Worm (Caenorhabditis elegans) whole organism, L4 larva: ENCODE measurements around the gene srg-55.

Source experiments
- nhr-25 ChIP-seq: sonication (generic microtip); optimal IDR thresholded peaks from 2 replicates; lab custom pipeline; 2017; ENCODE audit warnings: missing genetic modification characterization, mild to moderate bottlenecking, missing compliant biosample characterization, antibody characterized with exemption, moderate library complexity, borderline replicate concordance; ENCODE audit not compliant: insufficient read depth
- nhr-28 ChIP-seq: fragments of 150-350 bp; optimal IDR thresholded peaks from 2 replicates; lab custom pipeline; 2014; ENCODE audit warnings: missing biosample characterization, missing genetic modification characterization

DNA sequence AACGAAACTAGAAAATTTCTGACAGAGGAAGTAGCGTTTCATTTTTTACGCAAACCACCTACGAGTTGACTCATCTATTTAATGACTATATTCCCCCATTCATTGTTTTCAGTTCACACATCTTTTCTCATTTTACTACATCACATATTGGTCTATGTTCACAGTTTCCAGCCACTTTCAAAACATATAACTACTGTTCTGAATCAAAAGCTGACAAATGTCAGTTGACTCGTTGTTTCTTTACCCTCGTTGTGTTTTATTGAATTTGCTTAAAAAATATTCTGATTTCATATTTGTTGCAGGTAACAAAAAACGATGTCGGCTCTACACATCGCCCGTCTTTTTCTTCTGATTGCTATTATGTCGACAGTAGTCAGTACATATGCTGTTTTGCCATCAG lies 43.0 kb upstream of the srg-55 start, which contains the start of gene nlp-59:
- TF ChIP-seq nhr-28 (tag; lab: Kevin White, UChicago) (no peak), nhr-25 (tag; lab: Kevin White, UChicago) (no peak)
